Worm (Caenorhabditis elegans) whole organism, L1 larva: ENCODE measurements around the gene C30G7.3.

Experiments used
- C04F5.9 ChIP-seq: sonication (generic microtip); optimal IDR thresholded peaks from 2 replicates; lab custom pipeline; 2016; ENCODE audit warnings: missing genetic modification characterization, missing compliant biosample characterization
- C16A3.4 ChIP-seq: fragments of 150-350 bp; optimal IDR thresholded peaks from 2 replicates; lab custom pipeline; 2014; ENCODE audit warnings: missing biosample characterization, missing genetic modification characterization
- F16B12.6 ChIP-seq: fragments of 150-350 bp; optimal IDR thresholded peaks from 2 replicates; lab custom pipeline; 2014; ENCODE audit warnings: missing biosample characterization, missing genetic modification characterization
- Y116A8C.19 ChIP-seq: sonication (generic microtip); optimal IDR thresholded peaks from 2 replicates; lab custom pipeline; 2016; ENCODE audit warnings: missing compliant biosample characterization, missing genetic modification characterization, borderline replicate concordance
- aha-1 ChIP-seq: fragments of 150-350 bp; optimal IDR thresholded peaks from 2 replicates; lab custom pipeline; 2014; ENCODE audit warnings: missing biosample characterization, missing genetic modification characterization
- ama-1 ChIP-seq: fragments of 150-350 bp; optimal IDR thresholded peaks from 2 replicates; lab custom pipeline; 2014
- ceh-88 ChIP-seq: fragments of 200-800 bp; sonication (Bioruptor generic); IDR thresholded peaks from 2 replicates; pipeline ENCODE4 v1.3.6; 2022; ENCODE audit warnings: missing genetic modification characterization, missing compliant biosample characterization
- ceh-90 ChIP-seq: sonication (generic microtip); optimal IDR thresholded peaks from 2 replicates; lab custom pipeline; 2016; ENCODE audit warnings: missing genetic modification characterization, missing compliant biosample characterization
- dsc-1 ChIP-seq: sonication (generic microtip); optimal IDR thresholded peaks from 2 replicates; lab custom pipeline; 2016; ENCODE audit warnings: mild to moderate bottlenecking, missing genetic modification characterization, missing compliant biosample characterization
- efl-1 ChIP-seq, 4 experiments: fragments of 150-350 bp; optimal IDR thresholded peaks in 3 of 4; peaks in 1 of 4; 1 replicate in 1 of 4; 2 replicates in 3 of 4; lab custom pipeline; 2014; ENCODE audit warnings: missing biosample characterization in 2 of 4, missing genetic modification characterization in 2 of 4, missing genetic modification reagents in 2 of 4
- egl-27 ChIP-seq, 2 experiments: fragments of 150-350 bp in 1 of 2; sonication (generic microtip); optimal IDR thresholded peaks; 3 replicates each; lab custom pipeline; 2017 to 2018; ENCODE audit warnings: missing biosample characterization in 2 of 2, missing genetic modification characterization in 2 of 2, missing genetic modification reagents in 2 of 2
- elt-2 ChIP-seq: sonication (generic microtip); optimal IDR thresholded peaks from 2 replicates; lab custom pipeline; 2016; ENCODE audit warnings: missing genetic modification characterization, mild to moderate bottlenecking, inconsistent platforms, missing compliant biosample characterization, missing genetic modification reagents
- elt-3 ChIP-seq, 6 experiments: fragments of 150-350 bp in 1 of 6; sonication (generic microtip); optimal IDR thresholded peaks; 2 replicates each; lab custom pipeline; 2017 to 2018; ENCODE audit warnings: missing biosample characterization in 6 of 6, missing genetic modification characterization in 6 of 6, inconsistent platforms in 1 of 6
- fkh-8 ChIP-seq: sonication (generic microtip); optimal IDR thresholded peaks from 2 replicates; lab custom pipeline; 2016; ENCODE audit warnings: mild to moderate bottlenecking, missing genetic modification characterization, missing compliant biosample characterization
- hlh-17 ChIP-seq: fragments of 200-800 bp; sonication (Bioruptor generic); optimal IDR thresholded peaks from 2 replicates; lab custom pipeline; 2018; ENCODE audit warnings: missing genetic modification characterization, mild to moderate bottlenecking, missing compliant biosample characterization, moderate library complexity, borderline replicate concordance
- hlh-4 ChIP-seq: sonication (generic microtip); optimal IDR thresholded peaks from 2 replicates; lab custom pipeline; 2016; ENCODE audit warnings: mild to moderate bottlenecking, missing genetic modification characterization, missing compliant biosample characterization
- irx-1 ChIP-seq: sonication (generic microtip); optimal IDR thresholded peaks from 2 replicates; lab custom pipeline; 2016; ENCODE audit warnings: missing genetic modification characterization, missing compliant biosample characterization
- isw-1 ChIP-seq: fragments of 200-800 bp; sonication (Bioruptor generic); IDR thresholded peaks from 2 replicates; pipeline ENCODE4 v1.3.6; 2022; ENCODE audit warnings: missing genetic modification characterization, missing compliant biosample characterization
- lin-35 ChIP-seq, 2 experiments: fragments of 150-350 bp; optimal IDR thresholded peaks; 2 replicates each; lab custom pipeline; 2014; ENCODE audit warnings: missing biosample characterization in 2 of 2, missing genetic modification characterization in 2 of 2, missing genetic modification reagents in 2 of 2
- lin-39 ChIP-seq: fragments of 150-350 bp; optimal IDR thresholded peaks from 2 replicates; lab custom pipeline; 2014; ENCODE audit warnings: missing biosample characterization, missing genetic modification reagents, missing genetic modification characterization
- lir-3 ChIP-seq: sonication (generic microtip); optimal IDR thresholded peaks from 2 replicates; lab custom pipeline; 2016; ENCODE audit warnings: mild to moderate bottlenecking, missing genetic modification characterization, moderate library complexity, missing compliant biosample characterization; ENCODE audit not compliant: poor library complexity
- mep-1 ChIP-seq: fragments of 150-350 bp; optimal IDR thresholded peaks from 2 replicates; lab custom pipeline; 2014; ENCODE audit warnings: missing biosample characterization, missing genetic modification characterization
- nhr-11 ChIP-seq: fragments of 150-350 bp; optimal IDR thresholded peaks from 2 replicates; lab custom pipeline; 2014; ENCODE audit warnings: missing biosample characterization, missing genetic modification characterization
- nhr-12 ChIP-seq: sonication (generic microtip); optimal IDR thresholded peaks from 2 replicates; lab custom pipeline; 2017; ENCODE audit warnings: missing biosample characterization, missing genetic modification characterization
- nhr-20 ChIP-seq: sonication (generic microtip); optimal IDR thresholded peaks from 2 replicates; lab custom pipeline; 2016; ENCODE audit warnings: mild to moderate bottlenecking, missing genetic modification characterization, missing compliant biosample characterization
- nhr-47 ChIP-seq: sonication (generic microtip); optimal IDR thresholded peaks from 2 replicates; lab custom pipeline; 2016; ENCODE audit warnings: mild to moderate bottlenecking, missing genetic modification characterization, moderate library complexity, missing compliant biosample characterization
- nhr-71 ChIP-seq: sonication (generic microtip); optimal IDR thresholded peaks from 2 replicates; lab custom pipeline; 2016; ENCODE audit warnings: mild to moderate bottlenecking, missing genetic modification characterization, moderate library complexity, missing compliant biosample characterization
- nhr-76 ChIP-seq: sonication (generic microtip); optimal IDR thresholded peaks from 2 replicates; lab custom pipeline; 2017; ENCODE audit warnings: missing biosample characterization, missing genetic modification characterization
- nhr-84 ChIP-seq: sonication (generic microtip); optimal IDR thresholded peaks from 2 replicates; lab custom pipeline; 2017; ENCODE audit warnings: missing biosample characterization, missing genetic modification characterization
- nhr-90 ChIP-seq: sonication (generic microtip); optimal IDR thresholded peaks from 2 replicates; lab custom pipeline; 2016; ENCODE audit warnings: mild to moderate bottlenecking, missing genetic modification characterization, missing compliant biosample characterization; ENCODE audit not compliant: poor library complexity
- pag-3 ChIP-seq: sonication (generic microtip); optimal IDR thresholded peaks from 2 replicates; lab custom pipeline; 2017; ENCODE audit warnings: missing genetic modification characterization, mild to moderate bottlenecking, missing compliant biosample characterization, antibody characterized with exemption, borderline replicate concordance; ENCODE audit not compliant: insufficient read depth
- rnt-1 ChIP-seq: sonication (generic microtip); optimal IDR thresholded peaks from 2 replicates; lab custom pipeline; 2016; ENCODE audit warnings: mild to moderate bottlenecking, missing genetic modification characterization, moderate library complexity, missing compliant biosample characterization
- skn-1 ChIP-seq: fragments of 150-350 bp; optimal IDR thresholded peaks from 2 replicates; lab custom pipeline; 2014; ENCODE audit warnings: missing biosample characterization, missing genetic modification characterization
- sptf-1 ChIP-seq: fragments of 150-350 bp; optimal IDR thresholded peaks from 2 replicates; lab custom pipeline; 2014; ENCODE audit warnings: missing biosample characterization, missing genetic modification characterization
- swsn-7 ChIP-seq: sonication (generic microtip); optimal IDR thresholded peaks from 2 replicates; lab custom pipeline; 2016; ENCODE audit warnings: missing genetic modification characterization, missing compliant biosample characterization
- tbx-2 ChIP-seq: sonication (generic microtip); optimal IDR thresholded peaks from 2 replicates; lab custom pipeline; 2016; ENCODE audit warnings: missing genetic modification characterization, missing compliant biosample characterization
- tlp-1 ChIP-seq: fragments of 150-350 bp; optimal IDR thresholded peaks from 2 replicates; lab custom pipeline; 2014; ENCODE audit warnings: missing biosample characterization, missing genetic modification characterization
- unc-30 ChIP-seq: sonication (generic microtip); optimal IDR thresholded peaks from 2 replicates; lab custom pipeline; 2017; ENCODE audit warnings: missing biosample characterization, missing genetic modification characterization
- unc-62 ChIP-seq: fragments of 150-350 bp; optimal IDR thresholded peaks from 2 replicates; lab custom pipeline; 2014; ENCODE audit warnings: missing biosample characterization, missing genetic modification reagents, missing genetic modification characterization
- vab-15 ChIP-seq: sonication (generic microtip); optimal IDR thresholded peaks from 2 replicates; lab custom pipeline; 2017; ENCODE audit warnings: missing genotype, mild to moderate bottlenecking, missing genetic modification characterization, missing compliant biosample characterization
- zag-1 ChIP-seq: fragments of 150-350 bp; optimal IDR thresholded peaks from 2 replicates; lab custom pipeline; 2014; ENCODE audit warnings: missing biosample characterization, missing genetic modification characterization
- ztf-11 ChIP-seq, 2 experiments: sonication (generic microtip); optimal IDR thresholded peaks; 2 replicates each; lab custom pipeline; 2016 to 2017; ENCODE audit warnings: missing genetic modification characterization in 2 of 2, missing biosample characterization in 1 of 2, missing compliant biosample characterization in 1 of 2
- ztf-4 ChIP-seq: fragments of 150-350 bp; optimal IDR thresholded peaks from 2 replicates; lab custom pipeline; 2014; ENCODE audit warnings: missing biosample characterization, missing genetic modification characterization

Gene C30G7.3

DNA sequence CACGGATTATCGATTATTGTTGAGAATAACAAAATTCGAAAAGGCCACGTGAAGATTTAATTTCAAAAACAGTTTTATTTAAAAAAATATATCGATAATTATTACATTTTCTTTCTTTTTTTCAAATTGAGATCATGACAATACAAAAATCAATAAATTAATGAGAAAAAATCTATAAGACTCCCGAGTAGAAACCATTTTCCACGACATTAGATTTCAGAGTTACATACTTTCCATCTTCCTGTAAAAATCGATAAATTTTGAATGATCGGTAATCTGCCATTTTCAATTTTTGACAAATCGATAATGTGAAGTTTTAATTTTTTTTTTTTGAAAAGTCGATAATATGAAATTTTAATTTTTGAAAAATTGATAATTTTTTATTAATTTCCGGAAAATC, at the start of gene C30G7.3:
Gene C30G7.3, minus strand, starts transcription at position 8 of the 400 bp plus-strand sequence.
- TF ChIP-seq nhr-20 (tag; lab: Kevin White, UChicago) (no peak), irx-1 (no peak), unc-30 (tag; lab: Kevin White, UChicago) (no peak), egl-27 (tag; optimal IDR thresholded peaks at IDR 0.05; lab: Kevin White, UChicago) (no peak), zag-1 (tag; lab: Kevin White, UChicago) (no peak), isw-1 (no peak), nhr-12 (tag; lab: Kevin White, UChicago) (no peak), nhr-11 (tag; lab: Kevin White, UChicago) (no peak), swsn-7 (tag; lab: Kevin White, UChicago) (no peak), lir-3 (tag; lab: Kevin White, UChicago) (no peak), C04F5.9 (tag; lab: Kevin White, UChicago) (no peak)

DNA sequence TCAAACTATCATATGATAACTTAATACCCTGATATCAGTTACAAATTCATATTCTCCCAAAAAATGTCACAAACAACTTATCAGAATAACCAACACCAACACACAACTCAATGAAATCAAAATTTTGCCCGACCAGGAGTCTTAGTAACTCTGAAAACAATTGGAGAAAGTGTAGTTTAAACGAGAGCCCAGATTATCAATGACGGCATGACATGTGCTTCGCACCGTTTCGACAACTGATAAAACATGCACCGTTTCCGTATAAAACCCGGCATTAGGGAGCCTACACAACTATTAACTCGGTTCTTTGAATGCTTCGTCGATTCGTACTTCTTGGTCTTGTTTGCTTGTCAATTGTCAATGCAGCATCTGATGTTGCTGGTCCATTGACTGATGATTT, 48.1 kb upstream of the C30G7.3 start, which contains the start of gene fil-1:
Gene fil-1, plus strand, starts transcription at position 219 of the 400 bp plus-strand sequence.
- TF ChIP-seq hlh-17: no peak
- TF ChIP-seq C04F5.9 (tag; lab: Kevin White, UChicago): no peak
- no peak for TF ChIP-seq nhr-47
- TF ChIP-seq elt-2: peak; percentile 68
- TF ChIP-seq mep-1 (tag; lab: Kevin White, UChicago): no peak
- TF ChIP-seq nhr-20 (tag; lab: Kevin White, UChicago): peak; percentile 30
- TF ChIP-seq ceh-88 (GFP tag; lab: Robert Waterston, UW): no peak
- TF ChIP-seq unc-30 (tag; lab: Kevin White, UChicago): no peak
- no peak for TF ChIP-seq elt-3 (tag; optimal IDR thresholded peaks at IDR 0.05; lab: Kevin White, UChicago)
- TF ChIP-seq ztf-4 (tag; lab: Kevin White, UChicago): no peak
- no peak for TF ChIP-seq lin-39 (tag; lab: Kevin White, UChicago)
- no peak for TF ChIP-seq hlh-4 (tag; lab: Kevin White, UChicago)
- TF ChIP-seq ztf-11 (tag; optimal IDR thresholded peaks at IDR 0.05; lab: Kevin White, UChicago): no peak
- no peak for TF ChIP-seq pag-3 (tag; lab: Kevin White, UChicago)
- peak in 1 of 2 experiments; percentile 17 for TF ChIP-seq lin-35 (GFP tag; optimal IDR thresholded peaks at IDR 0.05; lab: Kevin White, UChicago)
- TF ChIP-seq skn-1 (tag; lab: Kevin White, UChicago): no peak

DNA sequence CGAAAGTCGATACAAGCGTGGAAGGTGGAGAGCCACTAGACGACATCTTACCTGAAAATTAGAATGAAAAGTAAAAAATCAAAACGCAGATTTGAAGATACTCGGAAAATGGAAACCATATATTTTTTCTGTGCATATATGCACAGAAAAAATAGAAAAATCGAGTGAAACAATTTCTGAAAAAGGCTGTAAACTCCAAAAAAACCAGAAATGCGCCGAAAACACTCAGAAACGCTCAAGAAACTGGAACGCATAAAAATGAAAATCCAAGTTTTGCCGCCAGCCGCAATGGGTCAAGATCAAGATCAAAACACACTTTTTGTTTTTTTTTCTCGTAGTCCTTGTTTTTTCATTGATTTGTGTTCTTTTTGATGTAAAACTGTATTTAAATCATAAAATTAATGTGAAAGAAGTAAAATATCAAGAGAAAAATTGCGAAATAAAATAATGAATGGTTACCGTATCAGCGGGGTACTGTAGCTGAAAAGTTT, 47.2 kb upstream of the C30G7.3 start, which contains the start of gene T01C3.3:
Gene T01C3.3, minus strand, starts transcription at position 51 of the 491 bp plus-strand sequence.
- no peak for TF ChIP-seq ceh-88 (GFP tag; lab: Robert Waterston, UW)
- TF ChIP-seq fkh-8 (tag; lab: Kevin White, UChicago): no peak
- no peak for TF ChIP-seq lin-35 (GFP tag; optimal IDR thresholded peaks at IDR 0.05; lab: Kevin White, UChicago)
- TF ChIP-seq lir-3 (tag; lab: Kevin White, UChicago): no peak

DNA sequence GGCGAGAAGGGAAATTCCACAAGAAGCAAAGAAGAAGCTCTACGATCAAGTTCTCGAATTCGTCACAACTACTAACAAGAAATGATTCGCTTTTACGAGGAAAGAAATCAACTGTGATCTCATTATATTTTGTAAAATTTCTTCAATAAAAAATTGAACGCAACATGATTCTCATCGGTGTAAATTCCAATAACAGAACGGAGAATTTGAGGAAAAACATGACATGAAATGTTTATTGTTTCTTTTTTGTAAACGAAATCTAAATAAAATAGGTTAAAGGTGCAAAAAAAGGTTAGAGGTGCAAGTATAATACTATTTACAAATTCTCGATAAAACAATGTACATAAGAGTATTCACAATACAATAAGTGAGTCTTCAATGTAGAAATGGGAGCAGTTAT, 46.0 kb upstream of the C30G7.3 start:
- TF ChIP-seq nhr-76 (tag; lab: Kevin White, UChicago) (no peak), nhr-84 (tag; lab: Kevin White, UChicago) (no peak), efl-1 (optimal IDR thresholded peaks at IDR 0.05; lab: Kevin White, UChicago) (no peak), efl-1 (GFP tag; optimal IDR thresholded peaks at IDR 0.05 in 1 of 2; lab: Kevin White, UChicago) (peak in 1 of 2 experiments; percentile 45), tbx-2 (tag; lab: Kevin White, UChicago) (no peak)

- no peak for TF ChIP-seq unc-62
- peak; percentile 48 for TF ChIP-seq nhr-47
- no peak for TF ChIP-seq Y116A8C.19 (tag; lab: Kevin White, UChicago)
- peak; percentile 25 for TF ChIP-seq dsc-1
- TF ChIP-seq sptf-1 (tag; lab: Kevin White, UChicago): no peak
- TF ChIP-seq aha-1 (tag; lab: Kevin White, UChicago): no peak
- peak; percentile 50 for TF ChIP-seq nhr-71 (tag; lab: Kevin White, UChicago)
- TF ChIP-seq ceh-90 (tag; lab: Kevin White, UChicago): no peak
- TF ChIP-seq ama-1 (lab: Kevin White, UChicago): no peak
- TF ChIP-seq rnt-1: peak; percentile 40
- peak; percentile 16 for TF ChIP-seq nhr-90 (tag; lab: Kevin White, UChicago)
- TF ChIP-seq lin-39 (tag; lab: Kevin White, UChicago): no peak
- no peak for TF ChIP-seq hlh-17
- peak; percentile 18 for TF ChIP-seq C16A3.4
- no peak for TF ChIP-seq fkh-8 (tag; lab: Kevin White, UChicago)
- peak; percentile 17 for TF ChIP-seq F16B12.6 (tag; lab: Kevin White, UChicago)
- TF ChIP-seq swsn-7 (tag; lab: Kevin White, UChicago): peak; percentile 43
- no peak for TF ChIP-seq vab-15
- no peak for TF ChIP-seq tlp-1 (tag; lab: Kevin White, UChicago)
Observed at ce11 chrV:14990843-14991242, 45.3 kb upstream of the C30G7.3 start, which contains the start of the genes cdt-2 and T01C3.2. Gene cdt-2, minus strand, starts transcription at chrV:14991126. Gene T01C3.2, plus strand, starts transcription at chrV:14991168.
